Fruit fly (Drosophila melanogaster): ENCODE results near the gene Serinc.

Gene Serinc

DNA sequence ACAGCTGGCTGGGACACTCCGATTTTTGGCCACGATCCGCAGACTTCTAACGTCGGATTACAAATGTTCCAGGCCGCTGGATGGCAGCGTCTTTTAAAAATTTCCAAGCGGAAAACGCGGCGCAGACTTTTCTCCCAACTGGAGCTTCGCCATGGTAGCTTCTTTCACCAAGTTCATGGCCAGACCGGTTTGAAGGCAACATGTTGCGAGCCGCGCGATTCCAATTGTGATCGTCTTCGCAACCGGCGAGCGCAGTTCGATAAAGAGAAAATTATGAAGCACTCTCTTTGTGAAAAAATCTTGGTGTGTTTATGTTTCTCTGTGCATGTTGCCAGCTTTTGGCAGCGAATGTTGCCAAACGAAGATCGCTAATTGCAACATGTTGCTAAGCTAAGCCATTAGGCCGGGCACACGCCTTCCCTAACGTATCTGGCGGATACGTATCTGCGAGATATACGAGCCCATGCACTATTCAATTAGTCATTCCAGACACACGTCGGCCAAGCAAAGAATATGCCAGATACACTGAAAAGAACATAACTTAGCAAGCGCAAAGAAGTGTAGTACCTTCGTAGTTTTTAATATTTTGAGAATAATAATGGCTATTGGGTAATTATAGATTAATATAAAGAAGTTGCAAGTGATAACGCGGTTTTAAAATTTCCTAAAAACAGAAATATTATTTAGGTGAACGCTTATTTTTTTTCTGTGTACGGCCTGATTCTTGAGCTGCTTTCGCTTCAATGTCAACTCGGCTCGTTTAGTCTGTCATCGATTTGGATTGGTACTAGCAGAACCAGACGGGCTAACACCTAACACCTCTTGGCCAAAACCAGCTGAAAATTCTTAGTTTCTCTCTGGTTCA is 39.6 kb downstream of the Serinc start, which contains the start of gene dsx-c73A (continued):
- TF ChIP-seq al (GFP tag; IDR thresholded peaks at IDR 0.05) (no peak), Eip74EF (GFP tag; optimal IDR thresholded peaks at IDR 0.05) (no peak), Taf1 (GFP tag; IDR thresholded peaks at IDR 0.05) (no peak), gt (GFP tag; IDR thresholded peaks at IDR 0.05) (no peak), Oli (tag; optimal IDR thresholded peaks at IDR 0.05) (peak; percentile 60), CG17385 (GFP tag; optimal IDR thresholded peaks at IDR 0.05) (no peak), CrebB (tag; optimal IDR thresholded peaks at IDR 0.05) (no peak), hb (GFP tag; IDR thresholded peaks at IDR 0.05; ENCODE audit: partially characterized antibody) (no peak), CG10959 (GFP tag; IDR thresholded peaks at IDR 0.05) (peak; percentile 50; the same call in 1 of the 2 replicates), CG3726 (GFP tag; IDR thresholded peaks at IDR 0.05) (no peak), Ets65A (GFP tag) (peak; percentile 89), CG17568 (GFP tag; optimal IDR thresholded peaks at IDR 0.05) (no peak), CG31224 (GFP tag; IDR thresholded peaks at IDR 0.05) (no peak), sim (GFP tag; IDR thresholded peaks at IDR 0.05) (0 out of 2 replicates have a peak, but pooled peaks have one; percentile 36), CG11695 (GFP tag; IDR thresholded peaks at IDR 0.05) (no peak), Asciz (GFP tag; optimal IDR thresholded peaks at IDR 0.05) (no peak), psq (GFP tag; optimal IDR thresholded peaks at IDR 0.05) (no peak), Dfd (GFP tag; optimal IDR thresholded peaks at IDR 0.05) (no peak), CG2678 (tag; optimal IDR thresholded peaks at IDR 0.05) (peak; percentile 35), CG17361 (GFP tag; IDR thresholded peaks at IDR 0.05) (0 out of 3 replicates have a peak, but pooled peaks have one; percentile 20), CG8290 (GFP tag; optimal IDR thresholded peaks at IDR 0.05) (no peak), CG8290 (tag; optimal IDR thresholded peaks at IDR 0.05) (no peak), tin (GFP tag; optimal IDR thresholded peaks at IDR 0.05) (peak; percentile 25), CG30020 (tag; optimal IDR thresholded peaks at IDR 0.05) (no peak), CG11723 (GFP tag; optimal IDR thresholded peaks at IDR 0.05) (no peak), sens-2 (GFP tag; IDR thresholded peaks at IDR 0.05) (no peak), eve (GFP tag; optimal IDR thresholded peaks at IDR 0.05) (peak in 1 of 2 experiments; percentile 69), CG10274 (GFP tag; optimal IDR thresholded peaks at IDR 0.05) (no peak), CG12071 (GFP tag; optimal IDR thresholded peaks at IDR 0.05) (no peak), cwo (GFP tag; optimal IDR thresholded peaks at IDR 0.05) (no peak), Vsx1 (GFP tag; optimal IDR thresholded peaks at IDR 0.05) (no peak), disco-r (GFP tag; optimal IDR thresholded peaks at IDR 0.05) (no peak), NC2β (GFP tag; optimal IDR thresholded peaks at IDR 0.05) (no peak), CG15514 (GFP tag; optimal IDR thresholded peaks at IDR 0.05) (no peak), nom (GFP tag; optimal IDR thresholded peaks at IDR 0.05) (no peak), ftz-f1 (GFP tag; optimal IDR thresholded peaks at IDR 0.05) (no peak), CG32767 (GFP tag; IDR thresholded peaks at IDR 0.05) (no peak), Abd-B (GFP tag; optimal IDR thresholded peaks at IDR 0.05) (peak; percentile 33), CG15696 (tag; optimal IDR thresholded peaks at IDR 0.05) (no peak), z (GFP tag; IDR thresholded peaks at IDR 0.05) (no peak), Hr51 (GFP tag; optimal IDR thresholded peaks at IDR 0.05) (peak in 1 of 2 experiments; percentile 24), CG11247 (GFP tag; IDR thresholded peaks at IDR 0.05) (no peak), Sox102F (GFP tag; optimal IDR thresholded peaks at IDR 0.05) (peak; percentile 56), mam (GFP tag; optimal IDR thresholded peaks at IDR 0.05) (no peak), lov (optimal IDR thresholded peaks at IDR 0.05) (no peak), lov (GFP tag; IDR thresholded peaks at IDR 0.05) (no peak), sima (GFP tag; optimal IDR thresholded peaks at IDR 0.05) (no peak), pho (GFP tag; optimal IDR thresholded peaks at IDR 0.05) (no peak), tna (GFP tag; IDR thresholded peaks at IDR 0.05; ENCODE audit: partially characterized antibody) (no peak)

Data from whole organism, embryonic.